Fruit fly (Drosophila melanogaster) whole organism, embryonic: ENCODE data around the gene CG5850.

Source experiments
- Atf-2 ChIP-seq: fragments of 200-800 bp; sonication (Bioruptor generic); optimal IDR thresholded peaks from 2 replicates; lab custom pipeline; 2016; ENCODE audit warnings: missing biosample characterization, missing genetic modification characterization
- Atf6 ChIP-seq: fragments of 200-800 bp; sonication (Bioruptor generic); IDR thresholded peaks from 2 replicates; pipeline ENCODE4 v1.3.6; 2022; ENCODE audit warnings: missing biosample characterization, missing genetic modification characterization
- B-H2 ChIP-seq: fragments of 200-800 bp; sonication (Bioruptor generic); optimal IDR thresholded peaks from 2 replicates; lab custom pipeline; 2018; ENCODE audit warnings: missing biosample characterization, mild to moderate bottlenecking, missing genetic modification characterization
- BtbVII ChIP-seq: fragments of 200-800 bp; sonication (Bioruptor generic); optimal IDR thresholded peaks from 3 replicates; lab custom pipeline; 2017; ENCODE audit warnings: missing biosample characterization, mild to moderate bottlenecking, missing genetic modification characterization
- Bteb2 ChIP-seq: fragments of 200-800 bp; sonication (Bioruptor generic); optimal IDR thresholded peaks from 2 replicates; lab custom pipeline; 2016; ENCODE audit warnings: missing biosample characterization, missing genetic modification characterization
- CG11723 ChIP-seq: fragments of 200-800 bp; sonication (Bioruptor generic); optimal IDR thresholded peaks from 2 replicates; lab custom pipeline; 2017; ENCODE audit warnings: missing biosample characterization, mild to moderate bottlenecking, missing genetic modification characterization
- CG12744 ChIP-seq: fragments of 200-800 bp; sonication (Bioruptor generic); optimal IDR thresholded peaks from 2 replicates; lab custom pipeline; 2016; ENCODE audit warnings: missing biosample characterization, missing genetic modification characterization
- CG13296 ChIP-seq: fragments of 200-800 bp; sonication (Bioruptor generic); optimal IDR thresholded peaks from 3 replicates; lab custom pipeline; 2018; ENCODE audit warnings: missing biosample characterization, mild to moderate bottlenecking, missing genetic modification characterization
- CG13424 ChIP-seq: fragments of 200-800 bp; sonication (Bioruptor generic); optimal IDR thresholded peaks from 2 replicates; lab custom pipeline; 2019; ENCODE audit warnings: missing biosample characterization, mild to moderate bottlenecking, missing genetic modification characterization, moderate library complexity
- CG14441 ChIP-seq: fragments of 200-800 bp; sonication (Bioruptor generic); IDR thresholded peaks from 2 replicates; pipeline ENCODE4 v1.3.6; 2022; ENCODE audit warnings: missing biosample characterization, missing genetic modification characterization
- CG14965 ChIP-seq: fragments of 200-800 bp; sonication (Bioruptor generic); optimal IDR thresholded peaks from 2 replicates; lab custom pipeline; 2016; ENCODE audit warnings: missing biosample characterization, missing genetic modification characterization, borderline replicate concordance
- CG15269 ChIP-seq: fragments of 200-800 bp; sonication (Bioruptor generic); optimal IDR thresholded peaks from 2 replicates; lab custom pipeline; 2018; ENCODE audit warnings: missing biosample characterization, mild to moderate bottlenecking, missing genetic modification characterization, moderate library complexity
- CG1529 ChIP-seq: fragments of 200-800 bp; sonication (Bioruptor generic); optimal IDR thresholded peaks from 3 replicates; lab custom pipeline; 2018; ENCODE audit warnings: missing biosample characterization, missing genetic modification characterization
- CG15601 ChIP-seq: fragments of 200-800 bp; sonication (Bioruptor generic); optimal IDR thresholded peaks from 3 replicates; lab custom pipeline; 2019; ENCODE audit warnings: missing biosample characterization, mild to moderate bottlenecking, missing genetic modification characterization, moderate library complexity
- CG1792 ChIP-seq: fragments of 200-800 bp; sonication (Bioruptor generic); optimal IDR thresholded peaks from 2 replicates; lab custom pipeline; 2016; ENCODE audit warnings: missing biosample characterization, missing genetic modification characterization
- CG2712 ChIP-seq: fragments of 200-800 bp; optimal IDR thresholded peaks from 3 replicates; lab custom pipeline; 2019; ENCODE audit warnings: missing biosample characterization, mild to moderate bottlenecking, missing genetic modification characterization, moderate library complexity
- CG32767 ChIP-seq: fragments of 200-800 bp; sonication (Bioruptor generic); IDR thresholded peaks from 2 replicates; pipeline ENCODE4 v1.3.6; 2022; ENCODE audit warnings: missing biosample characterization, missing genetic modification characterization
- CG4360 ChIP-seq: fragments of 200-800 bp; sonication (Bioruptor generic); IDR thresholded peaks from 2 replicates; pipeline ENCODE4 v1.3.6; 2022; ENCODE audit warnings: missing biosample characterization, missing genetic modification characterization
- CG43689 ChIP-seq: fragments of 200-800 bp; sonication (Bioruptor generic); IDR thresholded peaks from 2 replicates; pipeline ENCODE4 v1.3.6; 2022; ENCODE audit warnings: missing biosample characterization, missing genetic modification characterization
- CG4404 ChIP-seq: fragments of 200-800 bp; sonication (Bioruptor generic); IDR thresholded peaks from 2 replicates; pipeline ENCODE4 v1.3.6; 2022; ENCODE audit warnings: missing biosample characterization, missing genetic modification characterization
- CG4854 ChIP-seq: fragments of 200-800 bp; sonication (Bioruptor generic); optimal IDR thresholded peaks from 2 replicates; lab custom pipeline; 2016; ENCODE audit warnings: missing biosample characterization, missing genetic modification characterization, inconsistent platforms
- CG6765 ChIP-seq: fragments of 200-800 bp; sonication (Bioruptor generic); optimal IDR thresholded peaks from 3 replicates; lab custom pipeline; 2017; ENCODE audit warnings: missing biosample characterization, mild to moderate bottlenecking, missing genetic modification characterization
- CG7372 ChIP-seq: fragments of 200-800 bp; sonication (Bioruptor generic); IDR thresholded peaks from 2 replicates; pipeline ENCODE4 v1.3.6; 2022; ENCODE audit warnings: missing biosample characterization, missing genetic modification characterization
- CG9817 ChIP-seq: fragments of 200-800 bp; sonication (Bioruptor generic); optimal IDR thresholded peaks from 2 replicates; lab custom pipeline; 2018; ENCODE audit warnings: missing biosample characterization, mild to moderate bottlenecking, missing genetic modification characterization, moderate library complexity
- Deaf1 ChIP-seq: fragments of 200-800 bp; optimal IDR thresholded peaks from 3 replicates; lab custom pipeline; 2019; ENCODE audit warnings: missing biosample characterization, mild to moderate bottlenecking, missing genetic modification characterization, moderate library complexity
- Dref ChIP-seq: fragments of 200-800 bp; sonication (Bioruptor generic); IDR thresholded peaks from 2 replicates; pipeline ENCODE4 v1.3.6; 2022; ENCODE audit warnings: missing biosample characterization, missing genetic modification characterization
- MTF-1 ChIP-seq: fragments of 200-800 bp; sonication (Bioruptor generic); optimal IDR thresholded peaks from 2 replicates; lab custom pipeline; 2018; ENCODE audit warnings: missing biosample characterization, mild to moderate bottlenecking, missing genetic modification characterization, borderline replicate concordance
- NC2β ChIP-seq: fragments of 200-800 bp; sonication (Bioruptor generic); optimal IDR thresholded peaks from 2 replicates; lab custom pipeline; 2016; ENCODE audit warnings: missing biosample characterization, missing genetic modification characterization
- TFAM ChIP-seq: fragments of 200-800 bp; sonication (Bioruptor generic); optimal IDR thresholded peaks from 2 replicates; lab custom pipeline; 2017; ENCODE audit warnings: missing biosample characterization, missing genetic modification characterization, inconsistent platforms
- bbx ChIP-seq: fragments of 200-800 bp; sonication (Bioruptor generic); IDR thresholded peaks from 2 replicates; pipeline ENCODE4 v1.3.6; 2022; ENCODE audit warnings: missing biosample characterization, missing genetic modification characterization; ENCODE audit not compliant: partially characterized antibody
- chif ChIP-seq, 2 experiments: fragments of 200-800 bp; sonication (Bioruptor generic); optimal IDR thresholded peaks; 3 replicates each; lab custom pipeline; 2016; ENCODE audit warnings: missing biosample characterization in 2 of 2, missing genetic modification characterization in 2 of 2
- crol ChIP-seq: fragments of 200-800 bp; sonication (Bioruptor generic); IDR thresholded peaks from 2 replicates; pipeline ENCODE4 v1.3.6; 2022; ENCODE audit warnings: missing biosample characterization, missing genetic modification characterization
- dan ChIP-seq: fragments of 200-800 bp; sonication (Bioruptor generic); IDR thresholded peaks from 2 replicates; pipeline ENCODE4 v1.3.6; 2022; ENCODE audit warnings: missing biosample characterization, missing genetic modification characterization
- disco-r ChIP-seq: fragments of 200-800 bp; sonication (Bioruptor generic); optimal IDR thresholded peaks from 2 replicates; lab custom pipeline; 2016; ENCODE audit warnings: missing biosample characterization, missing genetic modification characterization
- en ChIP-seq: fragments of 200-800 bp; sonication (Bioruptor generic); optimal IDR thresholded peaks from 2 replicates; lab custom pipeline; 2016; ENCODE audit warnings: missing biosample characterization, missing genetic modification characterization
- fd102C ChIP-seq: fragments of 200-800 bp; sonication (Bioruptor generic); optimal IDR thresholded peaks from 2 replicates; lab custom pipeline; 2018; ENCODE audit warnings: missing biosample characterization, mild to moderate bottlenecking, missing genetic modification characterization, moderate library complexity
- gsb ChIP-seq: fragments of 200-800 bp; sonication (Bioruptor generic); IDR thresholded peaks from 2 replicates; pipeline ENCODE4 v1.3.6; 2022; ENCODE audit warnings: missing biosample characterization, missing genetic modification characterization
- h ChIP-seq: fragments of >200 bp; optimal IDR thresholded peaks from 2 replicates; lab custom pipeline; 2017
- hth ChIP-seq: fragments of >200 bp; optimal IDR thresholded peaks from 2 replicates; lab custom pipeline; 2017; ENCODE audit warnings: inconsistent platforms
- klu ChIP-seq: fragments of 200-800 bp; sonication (Bioruptor generic); IDR thresholded peaks from 2 replicates; pipeline ENCODE4 v1.3.6; 2022; ENCODE audit warnings: missing biosample characterization, missing genetic modification characterization
- onecut ChIP-seq: fragments of 200-800 bp; sonication (Bioruptor generic); IDR thresholded peaks from 2 replicates; pipeline ENCODE4 v1.3.6; 2022; ENCODE audit warnings: missing biosample characterization, missing genetic modification characterization
- phol ChIP-seq: fragments of 200-800 bp; sonication (Bioruptor generic); optimal IDR thresholded peaks from 3 replicates; lab custom pipeline; 2018; ENCODE audit warnings: missing biosample characterization, mild to moderate bottlenecking, missing genetic modification characterization, moderate library complexity
- pzg ChIP-seq: fragments of 200-800 bp; sonication (Bioruptor generic); optimal IDR thresholded peaks from 3 replicates; lab custom pipeline; 2018; ENCODE audit warnings: missing biosample characterization, mild to moderate bottlenecking, missing genetic modification characterization, moderate library complexity
- row ChIP-seq: fragments of 200-800 bp; sonication (Bioruptor generic); IDR thresholded peaks from 3 replicates; pipeline ENCODE4 v1.3.6; 2022; ENCODE audit warnings: missing biosample characterization, missing genetic modification characterization
- sim ChIP-seq: fragments of 200-800 bp; sonication (Bioruptor generic); IDR thresholded peaks from 2 replicates; pipeline ENCODE4 v1.3.6; 2022; ENCODE audit warnings: missing biosample characterization, missing genetic modification characterization
- ssp ChIP-seq: fragments of 200-800 bp; sonication (Bioruptor generic); IDR thresholded peaks from 2 replicates; pipeline ENCODE4 v1.3.6; 2022; ENCODE audit warnings: missing biosample characterization, missing genetic modification characterization
- sug ChIP-seq: fragments of 200-800 bp; optimal IDR thresholded peaks from 2 replicates; lab custom pipeline; 2019; ENCODE audit warnings: missing biosample characterization, mild to moderate bottlenecking, missing genetic modification characterization, moderate library complexity
- tap ChIP-seq: fragments of 200-800 bp; optimal IDR thresholded peaks from 3 replicates; lab custom pipeline; 2019; ENCODE audit warnings: missing biosample characterization, mild to moderate bottlenecking, missing genetic modification characterization, moderate library complexity
- tgo ChIP-seq: fragments of 200-800 bp; sonication (Bioruptor generic); IDR thresholded peaks from 3 replicates; pipeline ENCODE4 v1.3.6; 2022; ENCODE audit warnings: missing biosample characterization, missing genetic modification characterization
- trem ChIP-seq: fragments of 200-800 bp; optimal IDR thresholded peaks from 3 replicates; lab custom pipeline; 2019; ENCODE audit warnings: missing biosample characterization, mild to moderate bottlenecking, missing genetic modification characterization, moderate library complexity
- wdn ChIP-seq: fragments of 200-800 bp; sonication (Bioruptor generic); IDR thresholded peaks from 2 replicates; pipeline ENCODE4 v1.3.6; 2022; ENCODE audit warnings: missing biosample characterization, missing genetic modification characterization
- zen ChIP-seq: fragments of 200-800 bp; sonication (Bioruptor generic); optimal IDR thresholded peaks from 3 replicates; lab custom pipeline; 2018; ENCODE audit warnings: missing biosample characterization, mild to moderate bottlenecking, missing genetic modification characterization, moderate library complexity

The CG5850 gene

DNA sequence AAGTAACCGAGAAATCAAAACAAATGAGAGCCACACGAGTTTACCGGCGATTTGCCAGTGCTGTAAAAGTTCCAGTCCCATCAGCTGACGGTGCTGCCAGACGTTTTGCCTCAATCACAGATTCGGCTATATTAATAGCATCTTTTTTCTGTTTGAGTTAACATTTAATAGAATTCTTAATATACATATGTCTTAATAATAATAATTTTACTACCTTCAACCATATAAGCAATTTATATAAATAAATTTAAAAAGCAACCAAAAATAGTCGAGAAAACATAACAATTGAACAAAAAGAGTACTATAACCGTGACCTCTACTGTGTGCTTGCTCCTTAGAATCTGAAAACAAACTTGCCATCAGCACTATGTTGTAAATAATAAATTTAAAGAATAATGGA, 9.6 kb downstream of the CG5850 start, which contains the start of the genes CG13126 and CG4709 (continued):
- TF ChIP-seq disco-r (GFP tag; lab: Kevin White, UChicago) (no peak), CG11723 (GFP tag; lab: Kevin White, UChicago) (peak; percentile 74), CG2712 (tag; lab: Kevin White, UChicago) (peak; percentile 98), pzg (GFP tag; lab: Kevin White, UChicago) (peak; percentile 59), tap (peak; percentile 92), sug (tag; lab: Kevin White, UChicago) (peak; percentile 83), dan (GFP tag; lab: Robert Waterston, UW) (no peak), B-H2 (GFP tag; lab: Kevin White, UChicago) (peak; percentile 84), Atf-2 (peak; percentile 10), Deaf1 (peak; percentile 73), zen (tag; lab: Kevin White, UChicago) (peak; percentile 96), onecut (GFP tag; lab: Robert Waterston, UW) (peak; percentile 71), CG7372 (GFP tag; lab: Robert Waterston, UW) (peak; percentile 83), CG14965 (no peak), CG15601 (tag; lab: Kevin White, UChicago) (peak; percentile 90), NC2β (GFP tag; lab: Kevin White, UChicago) (peak; percentile 9), Dref (GFP tag; lab: Robert Waterston, UW) (peak; percentile 33; the same call in 1 of the 2 replicates), CG9817 (peak; percentile 84), CG43689 (GFP tag; lab: Robert Waterston, UW) (peak; percentile 61; the same call in 1 of the 2 replicates), Bteb2 (GFP tag; lab: Kevin White, UChicago) (peak; percentile 49), trem (tag; lab: Kevin White, UChicago) (peak; percentile 96), CG1529 (peak; percentile 70), phol (peak; percentile 96), en (GFP tag; lab: Kevin White, UChicago) (peak; percentile 24), hth (no peak), chif (GFP tag; optimal IDR thresholded peaks at IDR 0.05; lab: Kevin White, UChicago) (peak in 1 of 2 experiments; percentile 42), gsb (peak; percentile 68), CG12744 (GFP tag; lab: Kevin White, UChicago) (no peak), fd102C (GFP tag; lab: Kevin White, UChicago) (peak; percentile 59), klu (GFP tag; lab: Robert Waterston, UW) (peak; percentile 76; the same call in 1 of the 2 replicates), CG13424 (tag; lab: Kevin White, UChicago) (peak; percentile 92), CG14441 (GFP tag; lab: Robert Waterston, UW) (peak; percentile 86), CG13296 (peak; percentile 91), BtbVII (GFP tag; lab: Kevin White, UChicago) (peak; percentile 84), row (GFP tag; lab: Robert Waterston, UW) (peak; percentile 96), crol (GFP tag; lab: Robert Waterston, UW) (no peak), CG1792 (GFP tag; lab: Kevin White, UChicago) (peak; percentile 36), ssp (peak; percentile 77), CG6765 (peak; percentile 88), Atf6 (GFP tag; lab: Robert Waterston, UW) (peak; percentile 84), sim (peak; percentile 81; the same call in 1 of the 2 replicates), TFAM (GFP tag; lab: Kevin White, UChicago) (peak; percentile 43), CG4404 (GFP tag; lab: Robert Waterston, UW) (peak; percentile 81), CG32767 (peak; percentile 88), CG4854 (GFP tag; lab: Kevin White, UChicago) (peak; percentile 64), CG4360 (GFP tag; lab: Robert Waterston, UW) (peak; percentile 48), h (no peak), tgo (GFP tag; lab: Robert Waterston, UW) (peak; percentile 91), MTF-1 (GFP tag; lab: Kevin White, UChicago) (peak; percentile 67), CG15269 (peak; percentile 91), wdn (GFP tag; lab: Robert Waterston, UW) (peak; percentile 71; the same call in 1 of the 2 replicates), bbx (GFP tag; lab: Robert Waterston, UW) (0 out of 2 replicates have a peak, but pooled peaks have one; percentile 18)
